Worm (Caenorhabditis elegans) whole organism, L3 larva: ENCODE data around the gene irld-64.

Source experiments
- R02D3.7 ChIP-seq: fragments of 150-350 bp; optimal IDR thresholded peaks from 2 replicates; lab custom pipeline; 2014; ENCODE audit warnings: missing biosample characterization, missing genetic modification characterization
- ZK546.5 ChIP-seq: sonication (generic microtip); optimal IDR thresholded peaks from 2 replicates; lab custom pipeline; 2017; ENCODE audit warnings: missing biosample characterization, missing genetic modification characterization
- aly-2 ChIP-seq: fragments of 150-350 bp; optimal IDR thresholded peaks from 2 replicates; lab custom pipeline; 2014; ENCODE audit warnings: missing biosample characterization, missing genetic modification characterization
- ama-1 ChIP-seq: fragments of 150-350 bp; optimal IDR thresholded peaks from 2 replicates; lab custom pipeline; 2018
- ceh-16 ChIP-seq: sonication (generic microtip); optimal IDR thresholded peaks from 2 replicates; lab custom pipeline; 2017; ENCODE audit warnings: missing biosample characterization, missing genetic modification characterization
- ceh-28 ChIP-seq: fragments of 150-350 bp; optimal IDR thresholded peaks from 2 replicates; lab custom pipeline; 2014; ENCODE audit warnings: missing biosample characterization, missing genetic modification reagents, missing genetic modification characterization
- ceh-82 ChIP-seq: fragments of 150-350 bp; optimal IDR thresholded peaks from 2 replicates; lab custom pipeline; 2014; ENCODE audit warnings: missing biosample characterization, missing genetic modification characterization
- ceh-9 ChIP-seq: sonication (generic microtip); optimal IDR thresholded peaks from 2 replicates; lab custom pipeline; 2018; ENCODE audit warnings: missing biosample characterization, missing genetic modification characterization
- daf-12 ChIP-seq: fragments of 150-350 bp; optimal IDR thresholded peaks from 2 replicates; lab custom pipeline; 2014; ENCODE audit warnings: missing biosample characterization, missing genetic modification reagents, missing genetic modification characterization
- egl-27 ChIP-seq: sonication (generic microtip); optimal IDR thresholded peaks from 4 replicates; lab custom pipeline; 2017; ENCODE audit warnings: missing biosample characterization, missing genetic modification reagents, missing genetic modification characterization
- egl-5 ChIP-seq: fragments of 150-350 bp; optimal IDR thresholded peaks from 2 replicates; lab custom pipeline; 2017; ENCODE audit warnings: missing biosample characterization, missing genetic modification reagents, missing genetic modification characterization, inconsistent platforms
- elt-1 ChIP-seq: fragments of 150-350 bp; optimal IDR thresholded peaks from 2 replicates; lab custom pipeline; 2014; ENCODE audit warnings: missing biosample characterization, missing genetic modification characterization
- elt-2 ChIP-seq: sonication (generic microtip); optimal IDR thresholded peaks from 2 replicates; lab custom pipeline; 2016; ENCODE audit warnings: missing genetic modification reagents, mild to moderate bottlenecking, missing genetic modification characterization, missing compliant biosample characterization
- elt-3 ChIP-seq, 3 experiments: fragments of 150-350 bp in 1 of 3; sonication (generic microtip) in 2 of 3; optimal IDR thresholded peaks; 2 replicates in 2 of 3; 4 replicates in 1 of 3; lab custom pipeline; 2014 to 2017; ENCODE audit warnings: missing biosample characterization in 3 of 3, missing genetic modification characterization in 3 of 3
- eor-1 ChIP-seq, 2 experiments: fragments of 150-350 bp; optimal IDR thresholded peaks; 2 replicates each; lab custom pipeline; 2014 to 2018; ENCODE audit warnings: missing biosample characterization in 2 of 2, missing genetic modification characterization in 2 of 2
- fkh-10 ChIP-seq: sonication (generic microtip); optimal IDR thresholded peaks from 2 replicates; lab custom pipeline; 2017; ENCODE audit warnings: missing biosample characterization, missing genetic modification reagents, missing genetic modification characterization
- fkh-2 ChIP-seq: fragments of 150-350 bp; optimal IDR thresholded peaks from 2 replicates; lab custom pipeline; 2014; ENCODE audit warnings: missing biosample characterization, missing genetic modification reagents, missing genetic modification characterization
- fos-1 ChIP-seq: fragments of 150-350 bp; optimal IDR thresholded peaks from 2 replicates; lab custom pipeline; 2014; ENCODE audit warnings: missing biosample characterization, missing genetic modification characterization
- hmg-11 ChIP-seq: sonication (generic microtip); optimal IDR thresholded peaks from 2 replicates; lab custom pipeline; 2016; ENCODE audit warnings: missing genetic modification characterization, missing compliant biosample characterization
- jun-1 ChIP-seq: fragments of 150-350 bp; optimal IDR thresholded peaks from 2 replicates; lab custom pipeline; 2014; ENCODE audit warnings: missing biosample characterization, missing genetic modification reagents, missing genetic modification characterization
- lin-15B ChIP-seq: fragments of 150-350 bp; optimal IDR thresholded peaks from 2 replicates; lab custom pipeline; 2014; ENCODE audit warnings: missing biosample characterization, missing genetic modification characterization
- lin-39 ChIP-seq: fragments of 150-350 bp; optimal IDR thresholded peaks from 2 replicates; lab custom pipeline; 2018; ENCODE audit warnings: missing biosample characterization, missing genetic modification reagents, missing genetic modification characterization
- mdl-1 ChIP-seq: fragments of 150-350 bp; optimal IDR thresholded peaks from 2 replicates; lab custom pipeline; 2014; ENCODE audit warnings: missing biosample characterization, missing genetic modification characterization
- mml-1 ChIP-seq: fragments of 150-350 bp; sonication (generic microtip); optimal IDR thresholded peaks from 3 replicates; lab custom pipeline; 2014; ENCODE audit warnings: missing biosample characterization, missing genetic modification characterization
- nfya-1 ChIP-seq: sonication (generic microtip); optimal IDR thresholded peaks from 2 replicates; lab custom pipeline; 2017; ENCODE audit warnings: missing genetic modification characterization, mild to moderate bottlenecking, missing compliant biosample characterization, antibody characterized with exemption, moderate library complexity; ENCODE audit not compliant: insufficient read depth
- nhr-12 ChIP-seq: fragments of 150-350 bp; optimal IDR thresholded peaks from 2 replicates; lab custom pipeline; 2014; ENCODE audit warnings: missing biosample characterization, missing genetic modification characterization
- nhr-23 ChIP-seq: fragments of 150-350 bp; optimal IDR thresholded peaks from 2 replicates; lab custom pipeline; 2014; ENCODE audit warnings: missing biosample characterization, missing genetic modification reagents, missing genetic modification characterization
- nhr-237 ChIP-seq: fragments of 150-350 bp; optimal IDR thresholded peaks from 2 replicates; lab custom pipeline; 2014; ENCODE audit warnings: missing biosample characterization, missing genetic modification characterization
- nhr-25 ChIP-seq: sonication (generic microtip); optimal IDR thresholded peaks from 2 replicates; lab custom pipeline; 2017; ENCODE audit warnings: missing biosample characterization, missing genetic modification characterization
- nhr-28 ChIP-seq: fragments of 150-350 bp; optimal IDR thresholded peaks from 2 replicates; lab custom pipeline; 2014; ENCODE audit warnings: missing biosample characterization, missing genetic modification characterization
- nhr-43 ChIP-seq: sonication (generic microtip); optimal IDR thresholded peaks from 2 replicates; lab custom pipeline; 2016; ENCODE audit warnings: mild to moderate bottlenecking, missing genetic modification characterization, missing compliant biosample characterization; ENCODE audit not compliant: poor library complexity, severe bottlenecking
- nhr-67 ChIP-seq: fragments of 150-350 bp; optimal IDR thresholded peaks from 2 replicates; lab custom pipeline; 2014; ENCODE audit warnings: missing biosample characterization, missing genetic modification characterization
- nhr-77 ChIP-seq: fragments of 150-350 bp; optimal IDR thresholded peaks from 2 replicates; lab custom pipeline; 2014; ENCODE audit warnings: missing biosample characterization, missing genetic modification characterization
- pha-4 ChIP-seq: fragments of 150-350 bp; optimal IDR thresholded peaks from 2 replicates; lab custom pipeline; 2014; ENCODE audit warnings: missing biosample characterization, missing genetic modification reagents, missing genetic modification characterization
- pqm-1 ChIP-seq: fragments of 150-350 bp; optimal IDR thresholded peaks from 2 replicates; lab custom pipeline; 2017; ENCODE audit warnings: missing biosample characterization, missing genetic modification characterization, inconsistent platforms
- sea-2 ChIP-seq: fragments of 150-350 bp; sonication (generic microtip); optimal IDR thresholded peaks from 4 replicates; lab custom pipeline; 2014; ENCODE audit warnings: missing biosample characterization, missing genetic modification reagents, missing genetic modification characterization
- skn-1 ChIP-seq: fragments of 150-350 bp; optimal IDR thresholded peaks from 2 replicates; lab custom pipeline; 2014; ENCODE audit warnings: missing biosample characterization, missing genetic modification characterization
- snpc-4 ChIP-seq: fragments of 150-350 bp; optimal IDR thresholded peaks from 2 replicates; lab custom pipeline; 2014; ENCODE audit warnings: missing biosample characterization, missing genetic modification characterization
- tbx-2 ChIP-seq: sonication (generic microtip); optimal IDR thresholded peaks from 2 replicates; lab custom pipeline; 2016; ENCODE audit warnings: mild to moderate bottlenecking, missing genetic modification characterization, missing compliant biosample characterization
- unc-62 ChIP-seq: fragments of 150-350 bp; sonication (generic microtip); optimal IDR thresholded peaks from 4 replicates; lab custom pipeline; 2014; ENCODE audit warnings: missing biosample characterization, missing genetic modification reagents, missing genetic modification characterization
- zag-1 ChIP-seq: fragments of 150-350 bp; optimal IDR thresholded peaks from 2 replicates; lab custom pipeline; 2014; ENCODE audit warnings: missing biosample characterization, missing genetic modification characterization
- ztf-11 ChIP-seq: fragments of 150-350 bp; optimal IDR thresholded peaks from 2 replicates; lab custom pipeline; 2014; ENCODE audit warnings: missing biosample characterization, missing genetic modification characterization

Gene irld-64

DNA sequence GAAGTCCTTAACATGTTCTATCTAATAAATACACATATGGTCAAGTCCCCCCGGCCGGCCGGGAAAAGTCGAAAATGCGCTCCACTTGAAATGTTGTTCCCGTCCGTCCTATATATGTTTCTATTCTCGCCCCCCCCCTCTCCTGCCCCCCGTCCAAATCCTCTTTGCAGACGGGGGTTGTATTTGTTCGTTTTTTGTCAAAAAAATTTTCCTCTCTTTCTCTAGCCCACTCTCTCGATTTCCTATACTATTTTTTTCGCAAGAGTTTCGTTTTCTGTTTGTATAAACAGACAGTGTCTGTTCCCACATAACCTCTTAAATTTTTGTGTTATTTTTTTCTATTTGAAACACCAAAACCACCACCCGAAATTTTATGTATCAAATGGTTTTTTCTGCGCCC lies 36.7 kb upstream of the irld-64 start:
- TF ChIP-seq snpc-4 (no peak), pha-4 (tag; lab: Kevin White, UChicago) (peak; percentile 95), nfya-1 (tag; lab: Kevin White, UChicago) (peak; percentile 10), hmg-11 (tag; lab: Kevin White, UChicago) (no peak)

DNA sequence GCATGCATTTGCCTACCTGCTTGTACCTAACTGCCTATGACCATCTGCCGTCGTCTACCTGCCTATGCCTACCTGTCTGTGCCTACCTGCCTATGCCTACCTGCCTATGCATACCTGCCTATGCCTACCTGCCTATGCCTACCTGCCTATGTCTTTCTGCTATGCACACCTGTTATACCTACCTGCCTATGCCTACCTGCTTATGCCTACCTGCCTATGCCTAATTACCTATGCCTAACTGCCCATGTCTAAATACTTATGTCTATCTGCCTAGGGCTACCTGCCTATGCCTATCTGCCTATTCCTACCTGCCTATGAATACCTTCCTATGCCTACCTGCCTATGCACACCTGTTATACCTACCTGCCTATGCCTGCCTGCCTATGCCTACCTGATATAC lies 36.0 kb upstream of the irld-64 start:
- TF ChIP-seq mml-1 (no peak), ceh-9 (no peak), zag-1 (no peak)

ce11 chrII:2965215-2965998 lies 35.0 kb upstream of the irld-64 start:
- TF ChIP-seq ceh-82 (tag; lab: Kevin White, UChicago), result no peak
- no peak for TF ChIP-seq ceh-28 (tag; lab: Kevin White, UChicago)
- no peak for TF ChIP-seq daf-12
- TF ChIP-seq unc-62 (GFP tag; lab: Kevin White, UChicago), result no peak
- TF ChIP-seq R02D3.7 (tag; lab: Kevin White, UChicago), result no peak
- no peak for TF ChIP-seq ceh-16
- no peak for TF ChIP-seq nhr-12 (tag; lab: Kevin White, UChicago)
- TF ChIP-seq egl-27 (tag; lab: Kevin White, UChicago), result no peak
- TF ChIP-seq snpc-4, result no peak
- TF ChIP-seq jun-1 (tag; lab: Kevin White, UChicago), result no peak
- no peak for TF ChIP-seq lin-15B (tag; lab: Kevin White, UChicago)

DNA sequence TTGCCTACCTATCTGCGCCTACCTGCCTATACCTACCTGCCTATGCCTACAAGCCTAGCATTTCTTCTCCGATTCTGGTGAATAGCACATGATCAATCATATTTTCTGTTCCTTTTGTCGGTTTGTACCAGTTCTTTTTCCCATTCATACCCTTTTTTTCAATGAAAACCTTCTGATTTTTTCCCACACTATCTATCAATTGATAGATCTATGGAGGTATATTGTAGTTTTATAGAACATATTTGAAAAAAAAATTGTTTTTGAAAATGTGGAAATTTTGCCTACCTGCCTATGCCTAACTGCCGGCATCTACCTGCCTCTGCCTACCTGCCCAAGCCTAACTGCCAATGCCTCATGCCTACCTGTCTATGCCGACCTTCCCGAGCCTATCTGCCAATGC lies 33.2 kb upstream of the irld-64 start:
- TF ChIP-seq ceh-28 (tag; lab: Kevin White, UChicago), result no peak
- TF ChIP-seq nhr-25 (tag; lab: Kevin White, UChicago), result no peak
- no peak for TF ChIP-seq nhr-237
- no peak for TF ChIP-seq elt-1 (tag; lab: Kevin White, UChicago)
- TF ChIP-seq, all 47 proteins: peak for 0

ce11 chrII:2962531-2963164 lies 32.2 kb upstream of the irld-64 start:
- no peak for TF ChIP-seq nhr-12 (tag; lab: Kevin White, UChicago)
- no peak for TF ChIP-seq daf-12
- TF ChIP-seq pqm-1 (tag; lab: Kevin White, UChicago), result no peak
- TF ChIP-seq fos-1 (tag; lab: Kevin White, UChicago), result no peak
- TF ChIP-seq hmg-11 (tag; lab: Kevin White, UChicago), result peak; percentile 66
- no peak for TF ChIP-seq egl-27 (tag; lab: Kevin White, UChicago)
- TF ChIP-seq fkh-10 (GFP tag; lab: Kevin White, UChicago), result peak; percentile 77
- TF ChIP-seq fkh-2 (tag; lab: Kevin White, UChicago), result no peak
- TF ChIP-seq mml-1, result no peak
- no peak for TF ChIP-seq aly-2 (tag; lab: Kevin White, UChicago)
- no peak for TF ChIP-seq snpc-4
- no peak for TF ChIP-seq ceh-28 (tag; lab: Kevin White, UChicago)
- TF ChIP-seq nhr-28 (tag; lab: Kevin White, UChicago), result no peak
- no peak for TF ChIP-seq nhr-43 (tag; lab: Kevin White, UChicago)
- no peak for TF ChIP-seq nhr-237
- TF ChIP-seq ceh-16, result no peak
- TF ChIP-seq nfya-1 (tag; lab: Kevin White, UChicago), result no peak
- no peak for TF ChIP-seq zag-1
- peak; percentile 21 for TF ChIP-seq lin-15B (tag; lab: Kevin White, UChicago)
- TF ChIP-seq nhr-23, result no peak
- no peak for TF ChIP-seq unc-62 (GFP tag; lab: Kevin White, UChicago)
- TF ChIP-seq tbx-2 (tag; lab: Kevin White, UChicago), result no peak
- no peak for TF ChIP-seq nhr-77 (tag; lab: Kevin White, UChicago)
- TF ChIP-seq mdl-1 (tag; lab: Kevin White, UChicago), result peak; percentile 91
- no peak for TF ChIP-seq sea-2 (GFP tag; lab: Kevin White, UChicago)
- TF ChIP-seq pha-4 (tag; lab: Kevin White, UChicago), result no peak
- TF ChIP-seq ZK546.5 (tag; lab: Kevin White, UChicago), result no peak
- TF ChIP-seq lin-39 (tag; lab: Kevin White, UChicago), result peak; percentile 62
- TF ChIP-seq elt-2 (tag; lab: Kevin White, UChicago), result no peak
- TF ChIP-seq nhr-67 (tag; lab: Kevin White, UChicago), result no peak
- TF ChIP-seq ceh-82 (tag; lab: Kevin White, UChicago), result no peak
- no peak for TF ChIP-seq ztf-11 (tag; lab: Kevin White, UChicago)
- no peak for TF ChIP-seq ama-1 (lab: Kevin White, UChicago)
- TF ChIP-seq egl-5, result no peak
- no peak for TF ChIP-seq eor-1 (tag; optimal IDR thresholded peaks at IDR 0.05; lab: Kevin White, UChicago)
- TF ChIP-seq elt-3 (tag; optimal IDR thresholded peaks at IDR 0.05; lab: Kevin White, UChicago), result no peak
- TF ChIP-seq skn-1 (tag; lab: Kevin White, UChicago), result peak; percentile 47
- TF ChIP-seq R02D3.7 (tag; lab: Kevin White, UChicago), result no peak
